Fruit fly (Drosophila melanogaster): Measurements from ENCODE around the gene kz.

Gene kz

DNA sequence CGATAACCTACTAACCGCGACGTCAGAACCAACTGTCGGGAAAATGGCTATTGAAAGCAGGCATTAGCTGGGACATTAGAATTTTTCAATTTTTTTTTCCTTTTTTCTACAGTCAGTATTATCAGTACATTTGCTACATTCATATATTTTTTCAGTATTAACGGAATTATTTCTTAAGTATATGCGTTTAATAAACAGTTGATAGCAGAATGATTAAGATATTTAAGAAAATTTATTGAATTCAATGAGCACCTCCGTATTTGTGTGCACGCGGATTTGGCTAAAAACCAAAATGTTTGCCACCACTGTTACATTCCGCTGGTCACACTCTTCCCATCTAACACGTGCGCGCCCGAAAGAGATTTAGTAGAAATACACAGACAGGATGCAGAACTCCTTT is 20.7 kb upstream of the kz start, which contains the start of the genes temp and CG3071 (continued):
- TF ChIP-seq Ets21C (GFP tag; optimal IDR thresholded peaks at IDR 0.05) (peak; percentile 63), Eip93F (GFP tag; optimal IDR thresholded peaks at IDR 0.05) (no peak), Sox102F (GFP tag; optimal IDR thresholded peaks at IDR 0.05) (no peak), pdm3 (GFP tag; optimal IDR thresholded peaks at IDR 0.05) (peak; percentile 65), CG4318 (GFP tag; optimal IDR thresholded peaks at IDR 0.05) (no peak), fd59A (GFP tag; optimal IDR thresholded peaks at IDR 0.05) (peak; percentile 8), fd85E (GFP tag; optimal IDR thresholded peaks at IDR 0.05) (no peak), OdsH (GFP tag; optimal IDR thresholded peaks at IDR 0.05) (peak; percentile 62), vri (GFP tag; optimal IDR thresholded peaks at IDR 0.05) (no peak), spab (GFP tag; optimal IDR thresholded peaks at IDR 0.05) (no peak), CG3919 (GFP tag; optimal IDR thresholded peaks at IDR 0.05) (peak; percentile 38), CG11902 (GFP tag; optimal IDR thresholded peaks at IDR 0.05) (peak; percentile 17), ss (GFP tag; optimal IDR thresholded peaks at IDR 0.05) (peak; percentile 16 to 52), CG6792 (GFP tag; optimal IDR thresholded peaks at IDR 0.05) (peak; percentile 54), CG31627 (GFP tag; optimal IDR thresholded peaks at IDR 0.05) (peak; percentile 67), CG3032 (tag; optimal IDR thresholded peaks at IDR 0.05) (peak; percentile 62), Blimp-1 (GFP tag; optimal IDR thresholded peaks at IDR 0.05) (no peak), svp (GFP tag) (peak; percentile 95), Hr38 (GFP tag; optimal IDR thresholded peaks at IDR 0.05) (no peak), Ets96B (tag; optimal IDR thresholded peaks at IDR 0.05) (peak; percentile 47)

DNA sequence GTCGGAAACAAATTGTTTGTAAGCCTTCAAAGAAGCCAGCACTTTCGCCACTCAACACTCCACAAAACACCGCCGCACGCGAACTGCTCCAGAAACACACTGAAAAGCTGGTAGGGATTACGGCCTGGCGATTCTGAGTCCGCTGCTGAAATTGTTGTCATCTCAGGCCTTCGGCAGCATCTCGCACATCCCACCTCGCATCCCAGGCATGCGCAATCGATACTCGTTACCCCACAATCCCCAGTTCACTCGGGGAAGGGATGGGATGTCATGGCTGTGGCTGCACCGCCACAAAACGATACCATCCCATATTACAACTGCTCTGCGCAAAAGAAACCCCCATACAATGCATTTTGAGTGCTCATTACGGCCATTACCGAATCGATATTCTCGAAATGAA is 17.9 kb upstream of the kz start, which contains the start of gene CG3078:
Gene CG3078 (minus strand): TSS at position 101 of the 400 bp plus-strand sequence.
- TF ChIP-seq OdsH (GFP tag; optimal IDR thresholded peaks at IDR 0.05): no peak
- TF ChIP-seq acj6 (GFP tag; optimal IDR thresholded peaks at IDR 0.05): no peak
- TF ChIP-seq Met (GFP tag; optimal IDR thresholded peaks at IDR 0.05): no peak
- no peak for TF ChIP-seq CG31627 (GFP tag; optimal IDR thresholded peaks at IDR 0.05)
- no peak for TF ChIP-seq CG3919 (GFP tag; optimal IDR thresholded peaks at IDR 0.05)
- TF ChIP-seq CG10631 (GFP tag; optimal IDR thresholded peaks at IDR 0.05): no peak
- TF ChIP-seq Ets96B (tag; optimal IDR thresholded peaks at IDR 0.05): no peak
- no peak for TF ChIP-seq spab (GFP tag; optimal IDR thresholded peaks at IDR 0.05)
- TF ChIP-seq achi (GFP tag; optimal IDR thresholded peaks at IDR 0.05): no peak
- no peak for TF ChIP-seq Ets21C (GFP tag; optimal IDR thresholded peaks at IDR 0.05)
- no peak for TF ChIP-seq cyc (GFP tag; optimal IDR thresholded peaks at IDR 0.05)
- TF ChIP-seq svp (GFP tag): no peak
- no peak for TF ChIP-seq CG34406 (GFP tag; optimal IDR thresholded peaks at IDR 0.05)
- TF ChIP-seq Sox102F (GFP tag; optimal IDR thresholded peaks at IDR 0.05): no peak
- no peak for TF ChIP-seq CG9139 (GFP tag; optimal IDR thresholded peaks at IDR 0.05)

DNA sequence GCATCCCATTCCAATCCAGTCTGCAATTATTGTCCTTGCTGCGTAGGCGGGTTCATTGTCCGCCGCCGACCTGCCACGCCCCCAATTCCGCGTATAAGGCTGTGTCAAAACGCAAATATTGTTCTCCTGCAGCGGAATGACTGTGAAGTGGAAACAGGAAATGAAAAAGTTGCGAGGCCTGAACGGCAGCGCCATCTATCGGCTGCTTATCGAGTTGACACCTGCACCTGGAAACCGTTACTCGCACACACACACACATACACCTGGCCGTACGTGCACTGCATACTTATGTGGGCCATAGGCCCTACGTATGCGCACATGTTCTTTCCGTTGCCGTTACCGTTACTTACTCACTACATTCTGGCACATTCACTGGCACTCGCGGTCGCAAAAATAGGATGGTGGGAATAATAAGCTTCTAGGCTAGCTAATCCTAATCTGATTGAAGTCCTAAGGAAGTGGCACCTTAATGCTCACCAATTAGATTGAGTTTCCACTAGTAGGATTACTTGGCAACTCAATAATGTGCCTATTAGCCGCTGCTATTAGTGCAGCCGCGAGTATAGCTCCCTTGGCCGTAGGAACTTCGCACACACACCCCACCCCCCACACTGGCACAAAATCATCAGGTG is 16.9 kb upstream of the kz start:
- no peak for TF ChIP-seq salr (GFP tag; optimal IDR thresholded peaks at IDR 0.05)
- peak; percentile 50; the same call in 1 of the 2 replicates for TF ChIP-seq CG15336 (GFP tag; IDR thresholded peaks at IDR 0.05)
- no peak for TF ChIP-seq vri (GFP tag; optimal IDR thresholded peaks at IDR 0.05)
- peak; percentile 19 for TF ChIP-seq Hr4 (GFP tag; optimal IDR thresholded peaks at IDR 0.05)
- peak in 1 of 2 experiments; percentile 39 for TF ChIP-seq ss (GFP tag; optimal IDR thresholded peaks at IDR 0.05)
- TF ChIP-seq achi (GFP tag; optimal IDR thresholded peaks at IDR 0.05): peak; percentile 30
- TF ChIP-seq Sox15 (GFP tag; optimal IDR thresholded peaks at IDR 0.05): no peak
- TF ChIP-seq CG7368 (GFP tag; optimal IDR thresholded peaks at IDR 0.05): peak; percentile 15
- TF ChIP-seq CG6808 (GFP tag; optimal IDR thresholded peaks at IDR 0.05): peak; percentile 20
- TF ChIP-seq fd59A (GFP tag; optimal IDR thresholded peaks at IDR 0.05): peak; percentile 9
- peak; percentile 9 for TF ChIP-seq CG3919 (GFP tag; optimal IDR thresholded peaks at IDR 0.05)
- TF ChIP-seq CG32006 (GFP tag; optimal IDR thresholded peaks at IDR 0.05): peak; percentile 43
- peak; percentile 30 for TF ChIP-seq CG6276 (GFP tag; optimal IDR thresholded peaks at IDR 0.05)
- peak; percentile 1 for TF ChIP-seq dac (GFP tag; optimal IDR thresholded peaks at IDR 0.05)
- TF ChIP-seq Eip78C (GFP tag): peak; percentile 61
- peak; percentile 11 for TF ChIP-seq CG9139 (GFP tag; optimal IDR thresholded peaks at IDR 0.05)
- no peak for TF ChIP-seq CG34406 (GFP tag; optimal IDR thresholded peaks at IDR 0.05)
- peak; percentile 18 for TF ChIP-seq CG10669 (GFP tag; optimal IDR thresholded peaks at IDR 0.05)
- no peak for TF ChIP-seq acj6 (GFP tag; optimal IDR thresholded peaks at IDR 0.05)
- 0 out of 3 replicates have a peak, but pooled peaks have one; percentile 39 for TF ChIP-seq CG8119 (GFP tag; IDR thresholded peaks at IDR 0.05)
- TF ChIP-seq Ets96B (tag; optimal IDR thresholded peaks at IDR 0.05): peak; percentile 6
